Fruit fly (Drosophila melanogaster) whole organism, pupa: ENCODE results near the gene Snapin.

Experiments
- CG10348 ChIP-seq: fragments of 200-800 bp; sonication (Bioruptor generic); IDR thresholded peaks from 2 replicates; pipeline ENCODE4 v1.3.6; 2022; ENCODE audit warnings: missing biosample characterization, missing genetic modification characterization
- CG12605 ChIP-seq: fragments of 200-800 bp; sonication (Bioruptor generic); IDR thresholded peaks from 2 replicates; pipeline ENCODE4 v1.3.6; 2022; ENCODE audit warnings: missing biosample characterization, missing genetic modification characterization
- CG13204 ChIP-seq: fragments of 200-800 bp; sonication (Bioruptor generic); optimal IDR thresholded peaks from 2 replicates; lab custom pipeline; 2018; ENCODE audit warnings: missing biosample characterization, mild to moderate bottlenecking, missing genetic modification characterization, moderate library complexity
- CG14655 ChIP-seq: fragments of 200-800 bp; sonication (Bioruptor generic); optimal IDR thresholded peaks from 3 replicates; lab custom pipeline; 2017; ENCODE audit warnings: mild to moderate bottlenecking, missing biosample characterization, missing genetic modification reagents, missing genetic modification characterization
- CG15710 ChIP-seq: fragments of 200-800 bp; sonication (Bioruptor generic); optimal IDR thresholded peaks from 2 replicates; lab custom pipeline; 2018; ENCODE audit warnings: missing biosample characterization, mild to moderate bottlenecking, missing genetic modification characterization, moderate library complexity
- CG17806 ChIP-seq: fragments of 200-800 bp; sonication (Bioruptor generic); optimal IDR thresholded peaks from 2 replicates; lab custom pipeline; 2018; ENCODE audit warnings: missing biosample characterization, mild to moderate bottlenecking, missing genetic modification characterization, moderate library complexity
- CG32121 ChIP-seq: fragments of 200-800 bp; sonication (Bioruptor generic); IDR thresholded peaks from 2 replicates; pipeline ENCODE4 v1.3.6; 2022; ENCODE audit warnings: missing biosample characterization, missing genetic modification characterization
- CG34367 ChIP-seq: fragments of 200-800 bp; sonication (Bioruptor generic); optimal IDR thresholded peaks from 2 replicates; lab custom pipeline; 2018; ENCODE audit warnings: missing biosample characterization, mild to moderate bottlenecking, missing genetic modification characterization
- CG4496 ChIP-seq: fragments of 200-800 bp; sonication (Bioruptor generic); IDR thresholded peaks from 3 replicates; pipeline ENCODE4 v1.3.6; 2022; ENCODE audit warnings: missing biosample characterization, missing genetic modification characterization
- CG8159 ChIP-seq: fragments of 200-800 bp; sonication (Bioruptor generic); optimal IDR thresholded peaks from 3 replicates; lab custom pipeline; 2018; ENCODE audit warnings: missing biosample characterization, mild to moderate bottlenecking, missing genetic modification characterization, moderate library complexity
- CG8301 ChIP-seq: fragments of 200-800 bp; sonication (Bioruptor generic); optimal IDR thresholded peaks from 2 replicates; lab custom pipeline; 2018; ENCODE audit warnings: missing biosample characterization, mild to moderate bottlenecking, missing genetic modification characterization
- CG9948 ChIP-seq: fragments of 200-800 bp; sonication (Bioruptor generic); optimal IDR thresholded peaks from 2 replicates; lab custom pipeline; 2018; ENCODE audit warnings: missing biosample characterization, mild to moderate bottlenecking, missing genetic modification characterization, moderate library complexity
- D1 ChIP-seq: fragments of 200-800 bp; sonication (Bioruptor generic); optimal IDR thresholded peaks from 2 replicates; lab custom pipeline; 2018; ENCODE audit warnings: missing biosample characterization, mild to moderate bottlenecking, missing genetic modification characterization, moderate library complexity
- EcR ChIP-seq: fragments of 200-800 bp; sonication (Bioruptor generic); optimal IDR thresholded peaks from 3 replicates; lab custom pipeline; 2019; ENCODE audit warnings: missing biosample characterization, missing genetic modification characterization, mild to moderate bottlenecking, moderate library complexity, missing genetic modification reagents
- Ets98B ChIP-seq: fragments of 200-800 bp; sonication (Bioruptor generic); IDR thresholded peaks from 2 replicates; pipeline ENCODE4 v1.3.6; 2022; ENCODE audit warnings: missing biosample characterization, missing genetic modification characterization
- Pif1A ChIP-seq: fragments of 200-800 bp; sonication (Bioruptor generic); optimal IDR thresholded peaks from 3 replicates; lab custom pipeline; 2016; ENCODE audit warnings: missing biosample characterization, missing genetic modification characterization
- Pif1B ChIP-seq: fragments of 200-800 bp; sonication (Bioruptor generic); optimal IDR thresholded peaks from 3 replicates; lab custom pipeline; 2016; ENCODE audit warnings: missing biosample characterization, missing genetic modification characterization
- Snoo ChIP-seq: fragments of 200-800 bp; sonication (Bioruptor generic); optimal IDR thresholded peaks from 3 replicates; lab custom pipeline; 2017; ENCODE audit warnings: missing biosample characterization, mild to moderate bottlenecking, missing genetic modification characterization, inconsistent platforms
- fd96Ca ChIP-seq: fragments of 200-800 bp; sonication (Bioruptor generic); IDR thresholded peaks from 3 replicates; pipeline ENCODE4 v1.3.6; 2022; ENCODE audit warnings: missing biosample characterization, missing genetic modification characterization
- gl ChIP-seq: fragments of 200-800 bp; sonication (Bioruptor generic); optimal IDR thresholded peaks from 2 replicates; lab custom pipeline; 2018; ENCODE audit warnings: missing biosample characterization, mild to moderate bottlenecking, missing genetic modification characterization
- rn ChIP-seq: fragments of 200-800 bp; sonication (Bioruptor generic); IDR thresholded peaks from 2 replicates; pipeline ENCODE4 v1.3.6; 2022; ENCODE audit warnings: missing biosample characterization, missing genetic modification characterization

Snapin gene

DNA sequence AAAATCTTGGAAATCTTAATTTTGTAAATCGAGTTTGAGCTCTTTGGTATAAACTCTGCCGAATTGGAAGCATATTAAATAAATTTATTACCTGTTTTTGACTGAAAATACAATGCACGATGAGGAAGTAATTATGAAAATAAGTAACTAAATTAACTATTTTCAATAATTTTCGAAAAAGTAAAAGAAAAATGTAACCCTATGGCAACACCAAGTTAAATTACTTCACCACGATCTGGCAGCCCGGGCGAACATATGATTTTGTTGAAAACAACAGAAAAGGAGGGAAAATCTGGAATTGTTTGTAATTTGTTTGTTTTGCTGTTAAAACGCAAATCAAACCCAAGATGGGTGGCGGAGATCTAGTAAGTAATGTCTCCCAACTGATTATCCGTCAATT, 14.6 kb downstream of the Snapin start, which contains the start of the genes CG9961 and Cwc25:
CG9961 (minus strand) TSS at position 83 of the 400 bp plus-strand sequence.
Cwc25 (plus strand) TSS at position 247 of the 400 bp plus-strand sequence.
- TF ChIP-seq CG8159 (peak; percentile 20), Pif1B (GFP tag; lab: Kevin White, UChicago) (no peak)
- TF ChIP-seq, all 21 proteins: peak for 1

DNA sequence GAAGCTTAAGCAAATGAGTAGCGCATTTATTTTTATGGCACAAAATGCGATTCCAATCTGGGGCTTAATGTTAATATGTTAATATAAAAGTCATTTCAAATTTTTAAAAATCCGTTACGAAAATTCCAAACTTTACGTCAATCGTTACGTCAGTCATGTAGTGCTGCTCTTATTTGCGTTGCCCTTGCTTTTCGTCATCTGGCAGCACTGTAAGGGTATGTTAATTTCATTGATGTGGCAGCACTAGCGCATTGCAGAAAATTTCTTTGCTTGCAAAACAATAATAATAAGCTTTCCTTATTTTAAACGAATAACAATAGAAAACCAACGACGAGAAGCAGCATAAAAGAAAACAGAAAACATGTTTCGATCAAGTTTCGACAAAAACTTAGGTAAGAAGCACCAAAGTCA, 19.7 kb downstream of the Snapin start, which contains the start of gene Hrs:
Hrs (plus strand) TSS at position 167 of the 411 bp plus-strand sequence.
- no peak for TF ChIP-seq Snoo
- no peak for TF ChIP-seq Pif1B (GFP tag; lab: Kevin White, UChicago)
- no peak for TF ChIP-seq D1 (tag; lab: Kevin White, UChicago)
- TF ChIP-seq EcR (GFP tag; lab: Kevin White, UChicago), result peak; percentile 48
- no peak for TF ChIP-seq fd96Ca (GFP tag; lab: Robert Waterston, UW)

DNA sequence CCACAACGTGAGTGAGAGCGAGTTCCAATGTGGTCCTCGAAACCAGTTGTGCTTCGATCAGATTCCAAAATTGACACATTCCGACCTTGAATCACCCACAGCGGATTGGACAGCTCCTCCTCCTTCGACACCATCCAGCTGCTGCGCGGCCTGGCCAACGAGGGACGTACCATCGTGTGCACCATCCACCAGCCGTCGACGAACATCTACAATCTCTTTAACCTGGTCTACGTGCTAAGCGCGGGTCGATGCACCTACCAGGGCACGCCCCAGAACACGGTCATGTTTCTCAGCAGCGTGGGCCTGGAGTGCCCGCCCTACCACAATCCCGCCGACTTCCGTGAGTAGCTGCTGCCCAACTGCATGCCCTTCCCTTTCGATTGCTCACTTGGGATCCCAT, 21.9 kb downstream of the Snapin start:
- TF ChIP-seq EcR (GFP tag; lab: Kevin White, UChicago), result peak; percentile 95
- TF ChIP-seq CG15710 (tag; lab: Kevin White, UChicago), result no peak

DNA sequence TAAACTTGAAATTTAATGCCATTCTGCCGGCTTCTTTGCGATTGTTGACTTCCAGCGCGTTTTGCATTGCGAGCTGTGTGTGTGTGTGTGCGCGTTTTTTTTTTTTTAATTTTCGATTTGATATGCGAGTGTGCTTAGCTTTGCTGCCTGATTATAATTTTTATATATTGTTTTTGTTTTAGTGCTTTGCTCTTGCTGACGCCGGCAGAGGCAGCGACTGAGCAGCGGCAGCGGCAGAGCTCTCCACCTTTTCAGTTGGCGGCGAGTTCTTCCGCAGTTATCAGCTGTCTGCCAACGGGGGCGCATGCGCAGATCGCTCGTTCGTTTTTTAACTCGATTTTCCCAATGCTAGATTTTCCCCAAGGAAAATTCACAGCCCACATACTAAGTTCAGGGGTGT, 23.9 kb downstream of the Snapin start:
- no peak for TF ChIP-seq Pif1B (GFP tag; lab: Kevin White, UChicago)
- no peak for TF ChIP-seq D1 (tag; lab: Kevin White, UChicago)
- TF ChIP-seq EcR (GFP tag; lab: Kevin White, UChicago), result peak; percentile 35

DNA sequence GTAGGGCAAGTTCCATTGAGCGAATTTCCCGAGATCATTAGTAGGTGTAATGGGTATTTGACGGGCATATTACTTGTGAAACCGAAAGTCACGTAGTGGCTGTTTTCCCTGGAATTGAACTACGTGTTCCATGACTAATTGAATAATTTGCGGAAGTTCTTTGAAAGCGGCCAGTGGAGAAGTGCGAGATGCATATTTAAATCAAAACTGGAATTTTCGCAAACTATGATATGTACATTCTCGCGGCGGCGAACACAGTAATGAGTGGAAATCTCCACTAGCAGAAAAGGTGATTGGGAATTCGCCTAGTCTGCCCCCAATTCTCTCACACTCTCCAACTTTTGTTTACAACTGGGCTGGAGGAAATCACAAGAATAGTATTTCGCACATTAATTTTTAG, 24.5 kb downstream of the Snapin start:
- TF ChIP-seq CG8159 (peak; percentile 32), Ets98B (GFP tag; lab: Robert Waterston, UW) (no peak), Snoo (no peak), CG14655 (GFP tag; lab: Kevin White, UChicago) (peak; percentile 24), CG8301 (tag; lab: Kevin White, UChicago) (no peak), D1 (tag; lab: Kevin White, UChicago) (no peak), rn (GFP tag; lab: Robert Waterston, UW) (no peak), CG4496 (GFP tag; lab: Robert Waterston, UW) (0 out of 3 replicates have a peak, but pooled peaks have one; percentile 14), CG15710 (tag; lab: Kevin White, UChicago) (peak; percentile 19), CG13204 (GFP tag; lab: Kevin White, UChicago) (no peak), CG9948 (tag; lab: Kevin White, UChicago) (peak; percentile 23)
- TF ChIP-seq, all 21 proteins: peak for 5

DNA sequence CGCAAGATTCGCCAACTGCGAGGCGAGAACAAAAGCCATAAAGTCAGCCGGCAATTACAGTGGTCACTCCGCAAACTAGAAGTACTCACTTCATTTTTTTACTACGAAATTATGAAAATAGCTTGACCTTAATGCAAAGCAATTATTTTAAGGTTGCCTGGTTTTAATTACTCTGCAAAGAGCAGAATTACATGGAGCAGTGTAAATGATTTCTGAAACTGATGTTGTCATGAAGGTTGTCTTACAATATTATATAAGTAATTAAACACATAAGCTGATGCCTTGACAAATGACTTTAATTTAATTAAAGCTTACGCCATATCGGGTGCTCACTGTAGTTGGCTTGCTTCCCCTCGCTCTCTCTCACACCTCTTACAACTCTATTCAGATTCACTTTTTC, 25.3 kb downstream of the Snapin start:
- peak; percentile 86 for TF ChIP-seq CG17806 (tag; lab: Kevin White, UChicago)
- TF ChIP-seq Ets98B (GFP tag; lab: Robert Waterston, UW), result peak; percentile 32
- no peak for TF ChIP-seq EcR (GFP tag; lab: Kevin White, UChicago)
- TF ChIP-seq fd96Ca (GFP tag; lab: Robert Waterston, UW), result peak; percentile 76
- no peak for TF ChIP-seq D1 (tag; lab: Kevin White, UChicago)
- TF ChIP-seq CG12605 (GFP tag; lab: Robert Waterston, UW), result no peak
- peak; percentile 77; the same call in 1 of the 2 replicates for TF ChIP-seq CG32121
- peak; percentile 70 for TF ChIP-seq gl
- peak; percentile 79 for TF ChIP-seq CG34367 (tag; lab: Kevin White, UChicago)
- TF ChIP-seq CG8159, result peak; percentile 93
- TF ChIP-seq CG4496 (GFP tag; lab: Robert Waterston, UW), result peak; percentile 83
- TF ChIP-seq CG8301 (tag; lab: Kevin White, UChicago), result peak; percentile 87
- TF ChIP-seq Pif1A (GFP tag; lab: Kevin White, UChicago), result peak; percentile 79
- TF ChIP-seq CG10348 (GFP tag; lab: Robert Waterston, UW), result no peak
- peak; percentile 68 for TF ChIP-seq CG13204 (GFP tag; lab: Kevin White, UChicago)
- peak; percentile 92 for TF ChIP-seq CG14655 (GFP tag; lab: Kevin White, UChicago)
- peak; percentile 90 for TF ChIP-seq CG15710 (tag; lab: Kevin White, UChicago)
- peak; percentile 85 for TF ChIP-seq CG9948 (tag; lab: Kevin White, UChicago)
- peak; percentile 48; the same call in 1 of the 2 replicates for TF ChIP-seq rn (GFP tag; lab: Robert Waterston, UW)
- peak; percentile 80 for TF ChIP-seq Pif1B (GFP tag; lab: Kevin White, UChicago)
- peak; percentile 45 for TF ChIP-seq Snoo

DNA sequence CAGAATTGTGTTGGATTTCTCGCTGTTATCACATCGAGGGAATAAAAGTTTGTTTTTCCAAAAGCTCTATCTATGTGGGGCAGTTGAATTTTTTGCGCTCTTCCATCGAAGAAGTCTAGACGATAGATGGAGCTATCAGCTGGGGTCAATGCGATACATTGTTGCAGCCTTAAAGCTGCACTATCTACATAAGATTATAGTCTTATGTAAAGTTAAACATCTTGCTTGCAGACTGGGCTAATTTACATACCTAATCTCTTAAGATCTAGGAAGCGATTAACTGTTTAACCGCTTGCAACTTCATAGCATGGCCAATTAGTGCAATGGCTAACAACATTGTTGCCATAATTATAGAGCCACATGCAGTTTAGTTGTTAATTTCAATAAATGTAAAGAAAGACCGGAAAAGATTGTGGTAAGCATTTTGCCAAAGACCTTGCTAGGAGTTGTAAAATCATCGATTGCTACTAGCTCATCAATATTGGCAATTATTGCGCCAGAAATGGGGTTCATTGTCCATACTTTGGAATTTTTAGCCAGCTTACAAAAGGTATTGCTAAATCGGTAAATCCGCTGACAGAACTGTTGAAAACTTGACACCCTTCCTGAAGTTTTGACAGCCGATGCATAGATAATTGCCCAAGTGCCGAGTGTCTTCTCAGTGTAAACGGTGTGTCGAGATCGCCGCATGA, 27.2 kb downstream of the Snapin start:
- TF ChIP-seq fd96Ca (GFP tag; lab: Robert Waterston, UW) (no peak), D1 (tag; lab: Kevin White, UChicago) (no peak), EcR (GFP tag; lab: Kevin White, UChicago) (no peak), CG13204 (GFP tag; lab: Kevin White, UChicago) (no peak), Snoo (no peak), CG8159 (no peak), CG34367 (tag; lab: Kevin White, UChicago) (no peak), rn (GFP tag; lab: Robert Waterston, UW) (no peak), Pif1A (GFP tag; lab: Kevin White, UChicago) (no peak), gl (no peak), CG4496 (GFP tag; lab: Robert Waterston, UW) (no peak), CG17806 (tag; lab: Kevin White, UChicago) (no peak), Ets98B (GFP tag; lab: Robert Waterston, UW) (no peak), CG32121 (no peak), Pif1B (GFP tag; lab: Kevin White, UChicago) (no peak)
